Fruit fly (Drosophila melanogaster) whole organism, embryonic: Measurements from ENCODE around the gene CG31542.
A peak's percentile ranks its signal among the peaks of the same experiment; 100 is the strongest.

ENCODE experiments used
- Antp ChIP-seq: fragments of 200-800 bp; sonication (Bioruptor generic); optimal IDR thresholded peaks from 3 replicates; lab custom pipeline; 2016; ENCODE audit warnings: missing biosample characterization, missing genetic modification characterization
- B-H2 ChIP-seq: fragments of 200-800 bp; sonication (Bioruptor generic); optimal IDR thresholded peaks from 2 replicates; lab custom pipeline; 2018; ENCODE audit warnings: missing biosample characterization, mild to moderate bottlenecking, missing genetic modification characterization
- BtbVII ChIP-seq: fragments of 200-800 bp; sonication (Bioruptor generic); optimal IDR thresholded peaks from 3 replicates; lab custom pipeline; 2017; ENCODE audit warnings: missing biosample characterization, mild to moderate bottlenecking, missing genetic modification characterization
- CG10979 ChIP-seq: fragments of 200-800 bp; sonication (Bioruptor generic); optimal IDR thresholded peaks from 2 replicates; lab custom pipeline; 2018; ENCODE audit warnings: missing biosample characterization, mild to moderate bottlenecking, missing genetic modification characterization, moderate library complexity
- CG11504 ChIP-seq: fragments of 200-800 bp; sonication (Bioruptor generic); optimal IDR thresholded peaks from 3 replicates; lab custom pipeline; 2019; ENCODE audit warnings: missing biosample characterization, mild to moderate bottlenecking, missing genetic modification characterization, moderate library complexity
- CG15514 ChIP-seq: fragments of 200-800 bp; sonication (Bioruptor generic); optimal IDR thresholded peaks from 3 replicates; lab custom pipeline; 2017; ENCODE audit warnings: missing biosample characterization, missing genetic modification characterization, mild to moderate bottlenecking, moderate library complexity, missing genetic modification reagents
- CG1602 ChIP-seq: fragments of 200-800 bp; sonication (Bioruptor generic); optimal IDR thresholded peaks from 3 replicates; lab custom pipeline; 2016; ENCODE audit warnings: missing biosample characterization, missing genetic modification characterization
- CG1603 ChIP-seq: fragments of 200-800 bp; sonication (Bioruptor generic); optimal IDR thresholded peaks from 2 replicates; lab custom pipeline; 2019; ENCODE audit warnings: missing biosample characterization, mild to moderate bottlenecking, missing genetic modification characterization, moderate library complexity
- CG17186 ChIP-seq: fragments of 200-800 bp; sonication (Bioruptor generic); optimal IDR thresholded peaks from 3 replicates; lab custom pipeline; 2017; ENCODE audit warnings: missing biosample characterization, missing genetic modification reagents, missing genetic modification characterization
- CG17912 ChIP-seq: fragments of 200-800 bp; sonication (Bioruptor generic); optimal IDR thresholded peaks from 2 replicates; lab custom pipeline; 2018; ENCODE audit warnings: missing biosample characterization, mild to moderate bottlenecking, missing genetic modification characterization
- CG1792 ChIP-seq: fragments of 200-800 bp; sonication (Bioruptor generic); optimal IDR thresholded peaks from 2 replicates; lab custom pipeline; 2016; ENCODE audit warnings: missing biosample characterization, missing genetic modification characterization
- CG2116 ChIP-seq: fragments of 200-800 bp; sonication (Bioruptor generic); optimal IDR thresholded peaks from 3 replicates; lab custom pipeline; 2018; ENCODE audit warnings: missing biosample characterization, mild to moderate bottlenecking, missing genetic modification characterization
- CG2199 ChIP-seq: fragments of 200-800 bp; sonication (Bioruptor generic); IDR thresholded peaks from 3 replicates; pipeline ENCODE4 v1.3.6; 2022; ENCODE audit warnings: missing biosample characterization, missing genetic modification characterization
- CG30431 ChIP-seq: fragments of 200-800 bp; sonication (Bioruptor generic); optimal IDR thresholded peaks from 2 replicates; lab custom pipeline; 2017; ENCODE audit warnings: missing biosample characterization, missing genetic modification characterization
- CG34376 ChIP-seq: fragments of 200-800 bp; sonication (Bioruptor generic); optimal IDR thresholded peaks from 2 replicates; lab custom pipeline; 2018; ENCODE audit warnings: missing biosample characterization, mild to moderate bottlenecking, missing genetic modification characterization
- CG4854 ChIP-seq: fragments of 200-800 bp; sonication (Bioruptor generic); optimal IDR thresholded peaks from 2 replicates; lab custom pipeline; 2016; ENCODE audit warnings: missing biosample characterization, missing genetic modification characterization, inconsistent platforms
- CG5180 ChIP-seq: fragments of 200-800 bp; sonication (Bioruptor generic); optimal IDR thresholded peaks from 3 replicates; lab custom pipeline; 2017; ENCODE audit warnings: missing biosample characterization, missing genetic modification characterization, mild to moderate bottlenecking, moderate library complexity, missing genetic modification reagents
- CG6765 ChIP-seq: fragments of 200-800 bp; sonication (Bioruptor generic); optimal IDR thresholded peaks from 3 replicates; lab custom pipeline; 2017; ENCODE audit warnings: missing biosample characterization, mild to moderate bottlenecking, missing genetic modification characterization
- CG7839 ChIP-seq: fragments of 200-800 bp; sonication (Bioruptor generic); optimal IDR thresholded peaks from 3 replicates; lab custom pipeline; 2018; ENCODE audit warnings: missing biosample characterization, mild to moderate bottlenecking, missing genetic modification characterization, moderate library complexity
- CG9932 ChIP-seq: fragments of 200-800 bp; sonication (Bioruptor generic); IDR thresholded peaks from 2 replicates; pipeline ENCODE4 v1.3.6; 2022; ENCODE audit warnings: missing biosample characterization, missing genetic modification characterization
- CoRest ChIP-seq: fragments of 200-800 bp; sonication (Bioruptor generic); optimal IDR thresholded peaks from 3 replicates; lab custom pipeline; 2018; ENCODE audit warnings: missing biosample characterization, mild to moderate bottlenecking, missing genetic modification characterization, moderate library complexity
- Dip2 ChIP-seq: fragments of 200-800 bp; sonication (Bioruptor generic); IDR thresholded peaks from 2 replicates; pipeline ENCODE4 v1.3.6; 2022; ENCODE audit warnings: missing biosample characterization, missing genetic modification characterization
- Doc3 ChIP-seq: fragments of 200-800 bp; sonication (Bioruptor generic); IDR thresholded peaks from 3 replicates; pipeline ENCODE4 v1.3.6; 2022; ENCODE audit warnings: missing biosample characterization, missing genetic modification characterization; ENCODE audit not compliant: partially characterized antibody
- Eip74EF ChIP-seq, 2 experiments: fragments of 200-800 bp in 1 of 2; fragments of >200 bp in 1 of 2; sonication (Bioruptor generic) in 1 of 2; optimal IDR thresholded peaks; 2 replicates each; lab custom pipeline; 2017 to 2019; ENCODE audit warnings: missing biosample characterization in 2 of 2, missing genetic modification characterization in 2 of 2, mild to moderate bottlenecking in 1 of 2, moderate library complexity in 1 of 2
- H15 ChIP-seq: fragments of 200-800 bp; sonication (Bioruptor generic); IDR thresholded peaks from 3 replicates; pipeline ENCODE4 v1.3.6; 2022; ENCODE audit warnings: missing biosample characterization, missing genetic modification characterization
- Hmr ChIP-seq: fragments of 200-800 bp; sonication (Bioruptor generic); optimal IDR thresholded peaks from 3 replicates; lab custom pipeline; 2017; ENCODE audit warnings: mild to moderate bottlenecking, missing biosample characterization, missing genetic modification reagents, missing genetic modification characterization
- Hr78 ChIP-seq, 2 experiments: fragments of 200-800 bp in 1 of 2; fragments of >200 bp in 1 of 2; sonication (Bioruptor generic) in 1 of 2; optimal IDR thresholded peaks; 2 replicates each; lab custom pipeline; 2017 to 2019; ENCODE audit warnings: missing biosample characterization in 2 of 2, missing genetic modification characterization in 2 of 2, mild to moderate bottlenecking in 1 of 2, moderate library complexity in 1 of 2
- Nf-YC ChIP-seq: fragments of 200-800 bp; optimal IDR thresholded peaks from 3 replicates; lab custom pipeline; 2019; ENCODE audit warnings: missing biosample characterization, mild to moderate bottlenecking, missing genetic modification characterization, moderate library complexity
- abd-A ChIP-seq: fragments of 200-800 bp; sonication (Bioruptor generic); optimal IDR thresholded peaks from 3 replicates; lab custom pipeline; 2019; ENCODE audit warnings: missing biosample characterization, mild to moderate bottlenecking, missing genetic modification characterization, moderate library complexity
- ash1 ChIP-seq: fragments of 200-800 bp; sonication (Bioruptor generic); optimal IDR thresholded peaks from 2 replicates; lab custom pipeline; 2018; ENCODE audit warnings: missing biosample characterization, mild to moderate bottlenecking, missing genetic modification characterization
- bab2 ChIP-seq: fragments of 200-800 bp; sonication (Bioruptor generic); optimal IDR thresholded peaks from 2 replicates; lab custom pipeline; 2016; ENCODE audit warnings: missing biosample characterization, missing genetic modification characterization
- caup ChIP-seq: fragments of 200-800 bp; sonication (Bioruptor generic); optimal IDR thresholded peaks from 3 replicates; lab custom pipeline; 2017; ENCODE audit warnings: missing biosample characterization, mild to moderate bottlenecking, missing genetic modification characterization, moderate library complexity; ENCODE audit not compliant: severe bottlenecking
- fd3F ChIP-seq: fragments of 200-800 bp; sonication (Bioruptor generic); optimal IDR thresholded peaks from 2 replicates; lab custom pipeline; 2018; ENCODE audit warnings: missing biosample characterization, mild to moderate bottlenecking, missing genetic modification characterization, moderate library complexity
- gt ChIP-seq: fragments of 200-800 bp; sonication (Bioruptor generic); IDR thresholded peaks from 2 replicates; pipeline ENCODE4 v1.3.6; 2022; ENCODE audit warnings: missing biosample characterization, missing genetic modification characterization
- her ChIP-seq: fragments of 200-800 bp; sonication (Bioruptor generic); optimal IDR thresholded peaks from 2 replicates; lab custom pipeline; 2016; ENCODE audit warnings: missing biosample characterization, missing genetic modification characterization
- insv ChIP-seq, 2 experiments: fragments of 200-800 bp; sonication (Bioruptor generic); optimal IDR thresholded peaks; 3 replicates each; lab custom pipeline; 2016 to 2018; ENCODE audit warnings: missing biosample characterization in 2 of 2, missing genetic modification characterization in 2 of 2
- jumu ChIP-seq: fragments of 200-800 bp; sonication (Bioruptor generic); optimal IDR thresholded peaks from 3 replicates; lab custom pipeline; 2016; ENCODE audit warnings: missing biosample characterization, missing genetic modification characterization
- nau ChIP-seq: fragments of 200-800 bp; sonication (Bioruptor generic); optimal IDR thresholded peaks from 3 replicates; lab custom pipeline; 2017; ENCODE audit warnings: missing biosample characterization, mild to moderate bottlenecking, missing genetic modification characterization, missing genetic modification reagents
- pfk ChIP-seq: fragments of 200-800 bp; sonication (Bioruptor generic); optimal IDR thresholded peaks from 2 replicates; lab custom pipeline; 2018; ENCODE audit warnings: missing biosample characterization, mild to moderate bottlenecking, missing genetic modification characterization, moderate library complexity
- pzg ChIP-seq: fragments of 200-800 bp; sonication (Bioruptor generic); optimal IDR thresholded peaks from 3 replicates; lab custom pipeline; 2018; ENCODE audit warnings: missing biosample characterization, mild to moderate bottlenecking, missing genetic modification characterization, moderate library complexity
- sd ChIP-seq: fragments of 200-800 bp; sonication (Bioruptor generic); optimal IDR thresholded peaks from 3 replicates; lab custom pipeline; 2018; ENCODE audit warnings: missing biosample characterization, mild to moderate bottlenecking, missing genetic modification characterization, moderate library complexity
- sima ChIP-seq: fragments of 200-800 bp; sonication (Bioruptor generic); optimal IDR thresholded peaks from 2 replicates; lab custom pipeline; 2016; ENCODE audit warnings: missing biosample characterization, missing genetic modification characterization
- sob ChIP-seq: fragments of 200-800 bp; sonication (Bioruptor generic); IDR thresholded peaks from 2 replicates; pipeline ENCODE4 v1.3.6; 2022; ENCODE audit warnings: missing biosample characterization, missing genetic modification characterization
- sug ChIP-seq: fragments of 200-800 bp; optimal IDR thresholded peaks from 2 replicates; lab custom pipeline; 2019; ENCODE audit warnings: missing biosample characterization, mild to moderate bottlenecking, missing genetic modification characterization, moderate library complexity
- tin ChIP-seq: fragments of 200-800 bp; sonication (Bioruptor generic); optimal IDR thresholded peaks from 3 replicates; lab custom pipeline; 2016; ENCODE audit warnings: missing biosample characterization, missing genetic modification characterization
- tup ChIP-seq: fragments of 200-800 bp; sonication (Bioruptor generic); optimal IDR thresholded peaks from 2 replicates; lab custom pipeline; 2016; ENCODE audit warnings: missing biosample characterization, mild to moderate bottlenecking, missing genetic modification characterization, moderate library complexity

The CG31542 gene

dm6 chr3R:5364539-5365273, 4.6 kb upstream of the CG31542 start (continued):
- TF ChIP-seq Doc3 (GFP tag; lab: Robert Waterston, UW) (no peak), CG1792 (GFP tag; lab: Kevin White, UChicago) (no peak), sima (no peak), CG34376 (GFP tag; lab: Kevin White, UChicago) (peak; percentile 63), CG7839 (tag; lab: Kevin White, UChicago) (no peak), H15 (GFP tag; lab: Robert Waterston, UW) (0 out of 3 replicates have a peak, but pooled peaks have one; percentile 16), CG1602 (GFP tag; lab: Kevin White, UChicago) (no peak), Nf-YC (peak; percentile 4), Hr78 (GFP tag; optimal IDR thresholded peaks at IDR 0.05; lab: Kevin White, UChicago) (no peak), CG2116 (GFP tag; lab: Kevin White, UChicago) (no peak), CG9932 (GFP tag; lab: Robert Waterston, UW) (0 out of 2 replicates have a peak, but pooled peaks have one; percentile 16), caup (GFP tag; lab: Kevin White, UChicago) (peak; percentile 36), sd (peak; percentile 21), tin (GFP tag; lab: Kevin White, UChicago) (no peak), BtbVII (GFP tag; lab: Kevin White, UChicago) (peak; percentile 25), Eip74EF (GFP tag; optimal IDR thresholded peaks at IDR 0.05; lab: Kevin White, UChicago) (peak in 1 of 2 experiments; percentile 79), fd3F (peak; percentile 40), CG30431 (GFP tag; lab: Kevin White, UChicago) (no peak), jumu (GFP tag; lab: Kevin White, UChicago) (no peak), Dip2 (no peak), CG11504 (tag; lab: Kevin White, UChicago) (no peak), sug (tag; lab: Kevin White, UChicago) (peak; percentile 39)

dm6 chr3R:5367512-5368169, 1.7 kb upstream of the CG31542 start:
- TF ChIP-seq CG17186 (no peak), CG1603 (peak; percentile 4), Antp (no peak), nau (peak; percentile 20), tup (GFP tag; lab: Kevin White, UChicago) (no peak), CG17912 (peak; percentile 69), pfk (GFP tag; lab: Kevin White, UChicago) (peak; percentile 68), sug (tag; lab: Kevin White, UChicago) (peak; percentile 66), sob (GFP tag; lab: Robert Waterston, UW) (peak; percentile 38; the same call in 1 of the 2 replicates), CG6765 (GFP tag; lab: Kevin White, UChicago) (peak; percentile 5), CG2199 (GFP tag; lab: Robert Waterston, UW) (peak; percentile 29; the same call in 1 of the 3 replicates), her (GFP tag; lab: Kevin White, UChicago) (no peak), abd-A (peak; percentile 6), CG10979 (tag; lab: Kevin White, UChicago) (no peak), bab2 (GFP tag; lab: Kevin White, UChicago) (no peak), CoRest (tag; lab: Kevin White, UChicago) (no peak), BtbVII (GFP tag; lab: Kevin White, UChicago) (no peak), ash1 (GFP tag; lab: Kevin White, UChicago) (peak; percentile 81), gt (GFP tag; lab: Robert Waterston, UW) (no peak), Hmr (GFP tag; lab: Kevin White, UChicago) (peak; percentile 44), pzg (peak; percentile 3), CG4854 (GFP tag; lab: Kevin White, UChicago) (no peak), insv (GFP tag; optimal IDR thresholded peaks at IDR 0.05; lab: Kevin White, UChicago) (peak; percentile 75 to 97), CG15514 (GFP tag; lab: Kevin White, UChicago) (peak; percentile 49), B-H2 (peak; percentile 10), CG5180 (peak; percentile 0)
